Worm (Caenorhabditis elegans) whole organism, young adult: Measurements from ENCODE around the gene Y41G9A.5.

Experiments used
- B0019.2 ChIP-seq: fragments of 200-800 bp; sonication (Bioruptor generic); conservative IDR thresholded peaks from 2 replicates; pipeline ENCODE4 v1.3.6; 2022; ENCODE audit warnings: missing genetic modification reagents, missing genetic modification characterization, missing compliant biosample characterization
- B0261.1 ChIP-seq: sonication (generic microtip); optimal IDR thresholded peaks from 2 replicates; lab custom pipeline; 2016; ENCODE audit warnings: mild to moderate bottlenecking, missing genetic modification characterization, moderate library complexity, missing compliant biosample characterization
- C06A6.2 ChIP-seq: fragments of 200-800 bp; sonication (Bioruptor generic); conservative IDR thresholded peaks from 2 replicates; pipeline ENCODE4 v1.3.6; 2022; ENCODE audit warnings: missing genetic modification characterization, missing compliant biosample characterization
- F22D6.2 ChIP-seq: sonication (generic microtip); optimal IDR thresholded peaks from 2 replicates; lab custom pipeline; 2016; ENCODE audit warnings: mild to moderate bottlenecking, missing genetic modification characterization, missing compliant biosample characterization
- F23B12.7 ChIP-seq: sonication (generic microtip); optimal IDR thresholded peaks from 2 replicates; lab custom pipeline; 2017; ENCODE audit warnings: missing genetic modification characterization, mild to moderate bottlenecking, missing compliant biosample characterization, antibody characterized with exemption, moderate library complexity; ENCODE audit not compliant: insufficient read depth
- F49E8.2 ChIP-seq: sonication (generic microtip); optimal IDR thresholded peaks from 3 replicates; lab custom pipeline; 2017; ENCODE audit warnings: missing genetic modification characterization, mild to moderate bottlenecking, missing compliant biosample characterization, antibody characterized with exemption, moderate library complexity; ENCODE audit not compliant: insufficient read depth
- F57C9.4 ChIP-seq: sonication (generic microtip); optimal IDR thresholded peaks from 2 replicates; lab custom pipeline; 2017; ENCODE audit warnings: mild to moderate bottlenecking, missing genetic modification characterization, missing compliant biosample characterization
- K11D2.4 ChIP-seq: fragments of 200-800 bp; sonication (Bioruptor generic); IDR thresholded peaks from 2 replicates; pipeline ENCODE4 v1.3.6; 2022; ENCODE audit warnings: missing genetic modification reagents, missing genetic modification characterization, missing compliant biosample characterization
- ZK185.1 ChIP-seq: sonication (generic microtip); optimal IDR thresholded peaks from 2 replicates; lab custom pipeline; 2016; ENCODE audit warnings: mild to moderate bottlenecking, missing genetic modification characterization, missing compliant biosample characterization; ENCODE audit not compliant: poor library complexity, severe bottlenecking
- ama-1 ChIP-seq, 3 experiments: fragments of 150-350 bp in 1 of 3; sonication (generic microtip) in 2 of 3; optimal IDR thresholded peaks; 2 replicates each; lab custom pipeline; 2014 to 2018; ENCODE audit warnings: missing biosample characterization in 2 of 3, missing genetic modification characterization in 2 of 3, missing genetic modification reagents in 2 of 3
- aptf-2 ChIP-seq: fragments of 200-800 bp; sonication (Bioruptor generic); conservative IDR thresholded peaks from 2 replicates; pipeline ENCODE4 v1.3.6; 2022; ENCODE audit warnings: missing genetic modification reagents, missing genetic modification characterization, missing compliant biosample characterization
- cebp-1 ChIP-seq, 2 experiments: fragments of 200-800 bp in 1 of 2; sonication (Bioruptor generic) in 1 of 2; sonication (generic microtip) in 1 of 2; IDR thresholded peaks in 1 of 2; optimal IDR thresholded peaks in 1 of 2; 2 replicates each; pipeline versions ENCODE4 v1.3.6 to Lab custom; 2017 to 2022; ENCODE audit warnings: missing compliant biosample characterization in 2 of 2, missing genetic modification characterization in 2 of 2, mild to moderate bottlenecking in 1 of 2, missing genetic modification reagents in 1 of 2, moderate library complexity in 1 of 2
- ceh-27 ChIP-seq: fragments of 200-800 bp; sonication (Bioruptor generic); optimal IDR thresholded peaks from 2 replicates; lab custom pipeline; 2018; ENCODE audit warnings: mild to moderate bottlenecking, missing genetic modification characterization, moderate library complexity, missing compliant biosample characterization
- chd-7 ChIP-seq: sonication (generic microtip); optimal IDR thresholded peaks from 2 replicates; lab custom pipeline; 2016; ENCODE audit warnings: mild to moderate bottlenecking, missing genetic modification characterization, moderate library complexity, missing compliant biosample characterization
- efl-1 ChIP-seq: fragments of 150-350 bp; optimal IDR thresholded peaks from 2 replicates; lab custom pipeline; 2014; ENCODE audit warnings: missing biosample characterization, missing genetic modification reagents, missing genetic modification characterization
- ekl-4 ChIP-seq: fragments of 200-800 bp; sonication (Bioruptor generic); IDR thresholded peaks from 2 replicates; pipeline ENCODE4 v1.3.6; 2022; ENCODE audit warnings: missing genetic modification reagents, missing genetic modification characterization, missing compliant biosample characterization
- lag-1 ChIP-seq: fragments of 200-800 bp; sonication (Bioruptor generic); IDR thresholded peaks from 2 replicates; pipeline ENCODE4 v1.3.6; 2022; ENCODE audit warnings: missing genetic modification reagents, missing genetic modification characterization, missing compliant biosample characterization
- lin-40 ChIP-seq: sonication (generic microtip); optimal IDR thresholded peaks from 2 replicates; lab custom pipeline; 2016; ENCODE audit warnings: missing genetic modification characterization, mild to moderate bottlenecking, missing compliant biosample characterization, missing genotype, missing genetic modification reagents
- lsl-1 ChIP-seq: fragments of 200-800 bp; sonication (Bioruptor generic); optimal IDR thresholded peaks from 2 replicates; lab custom pipeline; 2018; ENCODE audit warnings: mild to moderate bottlenecking, missing genetic modification characterization, moderate library complexity, missing compliant biosample characterization
- madf-10 ChIP-seq: sonication (generic microtip); optimal IDR thresholded peaks from 2 replicates; lab custom pipeline; 2016; ENCODE audit warnings: mild to moderate bottlenecking, missing genetic modification characterization, missing compliant biosample characterization
- madf-3 ChIP-seq: fragments of 200-800 bp; sonication (Bioruptor generic); IDR thresholded peaks from 2 replicates; pipeline ENCODE4 v1.3.6; 2022; ENCODE audit warnings: missing genetic modification reagents, missing genetic modification characterization, missing compliant biosample characterization
- madf-6 ChIP-seq: fragments of 200-800 bp; sonication (Bioruptor generic); IDR thresholded peaks from 2 replicates; pipeline ENCODE4 v1.3.6; 2022; ENCODE audit warnings: missing genetic modification reagents, missing genetic modification characterization, missing compliant biosample characterization
- madf-8 ChIP-seq: fragments of 200-800 bp; sonication (Bioruptor generic); conservative IDR thresholded peaks from 2 replicates; pipeline ENCODE4 v1.3.6; 2022; ENCODE audit warnings: missing genetic modification reagents, missing genetic modification characterization, missing compliant biosample characterization
- mxl-1 ChIP-seq: sonication (generic microtip); optimal IDR thresholded peaks from 2 replicates; lab custom pipeline; 2016; ENCODE audit warnings: missing genetic modification characterization, missing compliant biosample characterization
- nfya-1 ChIP-seq: sonication (generic microtip); optimal IDR thresholded peaks from 2 replicates; lab custom pipeline; 2017; ENCODE audit warnings: antibody characterized with exemption, missing compliant biosample characterization, missing genetic modification characterization, borderline replicate concordance; ENCODE audit not compliant: insufficient read depth
- nfyb-1 ChIP-seq: fragments of 200-800 bp; sonication (Bioruptor generic); IDR thresholded peaks from 2 replicates; pipeline ENCODE4 v1.3.6; 2022; ENCODE audit warnings: missing genetic modification reagents, missing genetic modification characterization, missing compliant biosample characterization
- nhr-80 ChIP-seq: sonication (generic microtip); optimal IDR thresholded peaks from 2 replicates; lab custom pipeline; 2016; ENCODE audit warnings: missing genetic modification characterization, missing compliant biosample characterization
- pbrm-1 ChIP-seq: fragments of 200-800 bp; sonication (Bioruptor generic); IDR thresholded peaks from 2 replicates; pipeline ENCODE4 v1.3.6; 2022; ENCODE audit warnings: missing genetic modification reagents, missing genetic modification characterization, missing compliant biosample characterization
- repo-1 ChIP-seq: sonication (generic microtip); optimal IDR thresholded peaks from 2 replicates; lab custom pipeline; 2017; ENCODE audit warnings: mild to moderate bottlenecking, missing genetic modification characterization, missing compliant biosample characterization
- sea-2 ChIP-seq: fragments of 200-800 bp; sonication (Bioruptor generic); IDR thresholded peaks from 2 replicates; pipeline ENCODE4 v1.3.6; 2022; ENCODE audit warnings: missing genetic modification characterization, missing compliant biosample characterization
- tlf-1 ChIP-seq: fragments of 200-800 bp; sonication (Bioruptor generic); optimal IDR thresholded peaks from 2 replicates; lab custom pipeline; 2018; ENCODE audit warnings: mild to moderate bottlenecking, missing genetic modification characterization, missing compliant biosample characterization
- unc-62 ChIP-seq: fragments of 150-350 bp; optimal IDR thresholded peaks from 2 replicates; lab custom pipeline; 2014; ENCODE audit warnings: missing biosample characterization, missing genetic modification reagents, missing genetic modification characterization
- zfh-2 ChIP-seq: fragments of 200-800 bp; sonication (Bioruptor generic); conservative IDR thresholded peaks from 2 replicates; pipeline ENCODE4 v1.3.6; 2022; ENCODE audit warnings: missing genetic modification reagents, missing genetic modification characterization, missing compliant biosample characterization
- ztf-25 ChIP-seq: fragments of 200-800 bp; sonication (Bioruptor generic); IDR thresholded peaks from 2 replicates; pipeline ENCODE4 v1.3.6; 2022; ENCODE audit warnings: missing genetic modification reagents, missing genetic modification characterization, missing compliant biosample characterization
- ztf-26 ChIP-seq: sonication (generic microtip); optimal IDR thresholded peaks from 2 replicates; lab custom pipeline; 2017; ENCODE audit warnings: missing genetic modification characterization, missing compliant biosample characterization
- ztf-28 ChIP-seq: fragments of 200-800 bp; sonication (Bioruptor generic); IDR thresholded peaks from 2 replicates; pipeline ENCODE4 v1.3.6; 2022; ENCODE audit warnings: missing genetic modification reagents, missing genetic modification characterization, missing compliant biosample characterization

Y41G9A.5 gene

DNA sequence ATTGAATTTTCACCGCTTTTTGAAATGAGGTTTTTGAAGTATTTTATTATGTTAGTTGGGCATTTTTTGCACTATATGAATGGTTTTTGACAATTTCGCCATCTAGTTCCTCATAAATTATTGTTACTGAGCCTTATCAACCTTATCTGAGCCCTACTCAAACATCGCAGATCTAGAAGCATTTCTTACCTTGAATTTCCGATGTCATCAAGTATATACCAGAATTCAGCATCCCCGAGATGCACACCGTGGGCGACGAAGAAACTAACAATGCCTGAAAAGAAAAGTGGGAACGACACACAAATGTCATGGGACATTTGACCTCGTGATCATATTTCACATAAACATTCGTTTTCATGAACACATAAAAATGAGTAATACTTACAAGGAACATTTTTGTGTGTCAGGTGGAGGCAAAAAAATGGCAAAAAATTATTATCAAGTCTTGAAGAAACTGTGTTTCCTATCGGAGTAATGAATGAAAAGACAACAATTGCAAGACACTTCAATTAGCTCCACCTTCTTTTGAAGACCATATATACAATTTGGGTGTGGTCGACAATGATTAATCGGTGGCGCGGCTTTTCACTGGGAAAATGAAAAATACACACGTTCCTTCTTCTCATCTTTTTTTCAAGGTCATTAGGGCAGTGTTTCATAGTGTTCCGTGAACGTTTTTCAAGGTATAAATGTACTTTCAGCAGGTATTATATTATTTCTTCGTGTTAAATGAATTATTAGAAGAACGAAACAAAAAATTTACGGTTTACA lies 26.0 kb downstream of the Y41G9A.5 start:
- TF ChIP-seq nhr-80, result peak; percentile 43
- peak; percentile 34 for TF ChIP-seq F22D6.2 (tag; lab: Kevin White, UChicago)
- peak; percentile 40 for TF ChIP-seq ztf-26 (tag; lab: Kevin White, UChicago)
- TF ChIP-seq lin-40 (tag; lab: Kevin White, UChicago), result peak; percentile 32
- TF ChIP-seq ztf-25 (GFP tag; lab: Robert Waterston, UW), result no peak
- TF ChIP-seq tlf-1 (GFP tag; lab: Kevin White, UChicago), result peak; percentile 17
- no peak for TF ChIP-seq madf-6 (GFP tag; lab: Robert Waterston, UW)
- no peak for TF ChIP-seq nfya-1 (tag; lab: Kevin White, UChicago)
- TF ChIP-seq F23B12.7 (tag; lab: Kevin White, UChicago), result peak; percentile 3
- TF ChIP-seq C06A6.2 (GFP tag; lab: Robert Waterston, UW), result no peak
- TF ChIP-seq madf-3 (GFP tag; lab: Robert Waterston, UW), result 0 out of 2 replicates have a peak, but pooled peaks have one; percentile 11
- TF ChIP-seq pbrm-1, result peak; percentile 9; the same call in 1 of the 2 replicates
- TF ChIP-seq madf-8 (GFP tag; lab: Robert Waterston, UW), result no peak
- TF ChIP-seq ceh-27 (GFP tag; lab: Kevin White, UChicago), result peak; percentile 12
- TF ChIP-seq efl-1 (GFP tag; lab: Kevin White, UChicago), result no peak
- TF ChIP-seq unc-62 (GFP tag; lab: Kevin White, UChicago), result peak; percentile 29
- no peak for TF ChIP-seq cebp-1 (GFP tag; IDR thresholded peaks at IDR 0.05; lab: Robert Waterston, UW)
- peak; percentile 53 for TF ChIP-seq cebp-1 (tag; optimal IDR thresholded peaks at IDR 0.05; lab: Kevin White, UChicago)
- TF ChIP-seq ama-1 (optimal IDR thresholded peaks at IDR 0.05; lab: Kevin White, UChicago), result peak; percentile 49
- TF ChIP-seq ama-1 (GFP tag; optimal IDR thresholded peaks at IDR 0.05; lab: Kevin White, UChicago), result no peak
- TF ChIP-seq madf-10 (tag; lab: Kevin White, UChicago), result peak; percentile 4
- no peak for TF ChIP-seq chd-7 (tag; lab: Kevin White, UChicago)
- TF ChIP-seq ZK185.1 (tag; lab: Kevin White, UChicago), result peak; percentile 37
- no peak for TF ChIP-seq sea-2 (GFP tag; lab: Robert Waterston, UW)
- TF ChIP-seq ekl-4 (GFP tag; lab: Robert Waterston, UW), result peak; percentile 56
- TF ChIP-seq nfyb-1 (GFP tag; lab: Robert Waterston, UW), result peak; percentile 57; the same call in 1 of the 2 replicates
- TF ChIP-seq F49E8.2 (tag; lab: Kevin White, UChicago), result no peak

- TF ChIP-seq F57C9.4, result no peak
- no peak for TF ChIP-seq B0019.2 (GFP tag; lab: Robert Waterston, UW)
- TF ChIP-seq K11D2.4, result no peak
- no peak for TF ChIP-seq lsl-1
- TF ChIP-seq, all 124 proteins: peak for 0
These were observed 29.0 kb downstream of the Y41G9A.5 start for ce11 chrX:2975421-2975820.

DNA sequence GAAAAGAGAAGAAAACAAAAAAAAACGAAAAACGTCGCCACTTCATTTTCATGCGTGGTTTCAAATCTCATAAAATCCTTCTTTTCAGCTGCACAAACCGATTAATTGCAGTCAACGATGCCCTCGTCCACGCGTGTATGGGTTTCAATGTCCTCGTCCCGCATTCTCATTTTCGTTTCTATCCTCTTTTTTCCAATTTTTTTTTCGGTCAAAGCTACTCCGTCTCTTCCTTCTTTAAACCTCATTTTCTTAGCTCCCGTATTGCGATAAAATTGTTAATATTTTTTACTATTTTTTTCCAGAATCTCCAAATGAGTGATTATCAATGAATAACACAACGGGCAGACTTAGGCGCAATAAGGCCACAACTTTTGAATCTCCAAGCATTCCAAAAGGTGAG lies 29.7 kb downstream of the Y41G9A.5 start, which contains the start of gene aakg-3:
TSS of gene aakg-3 (plus strand) at position 301 of the 400 bp plus-strand sequence.
- TF ChIP-seq repo-1 (tag; lab: Kevin White, UChicago) (no peak), zfh-2 (GFP tag; lab: Robert Waterston, UW) (no peak), B0261.1 (no peak), lag-1 (no peak), ztf-26 (tag; lab: Kevin White, UChicago) (no peak), mxl-1 (tag; lab: Kevin White, UChicago) (no peak), ztf-28 (GFP tag; lab: Robert Waterston, UW) (no peak), aptf-2 (GFP tag; lab: Robert Waterston, UW) (no peak)
